Worm (Caenorhabditis elegans) whole organism, young adult: ENCODE data around the gene F11D11.6.

Experiments used
- F10E7.11 ChIP-seq: sonication (generic microtip); optimal IDR thresholded peaks from 2 replicates; lab custom pipeline; 2017; ENCODE audit warnings: mild to moderate bottlenecking, missing genetic modification characterization, moderate library complexity, missing compliant biosample characterization
- F23B12.7 ChIP-seq: sonication (generic microtip); optimal IDR thresholded peaks from 2 replicates; lab custom pipeline; 2017; ENCODE audit warnings: missing genetic modification characterization, mild to moderate bottlenecking, missing compliant biosample characterization, antibody characterized with exemption, moderate library complexity; ENCODE audit not compliant: insufficient read depth
- T26A5.8 ChIP-seq: sonication (generic microtip); optimal IDR thresholded peaks from 2 replicates; lab custom pipeline; 2016; ENCODE audit warnings: missing genetic modification characterization, missing compliant biosample characterization
- attf-5 ChIP-seq: fragments of 200-800 bp; sonication (Bioruptor generic); optimal IDR thresholded peaks from 2 replicates; lab custom pipeline; 2018; ENCODE audit warnings: mild to moderate bottlenecking, missing genetic modification characterization, missing compliant biosample characterization
- egl-44 ChIP-seq: fragments of 200-800 bp; sonication (Bioruptor generic); IDR thresholded peaks from 2 replicates; pipeline ENCODE4 v1.3.6; 2022; ENCODE audit warnings: missing genetic modification reagents, missing genetic modification characterization, missing compliant biosample characterization
- hlh-12 ChIP-seq: sonication (generic microtip); optimal IDR thresholded peaks from 2 replicates; lab custom pipeline; 2016; ENCODE audit warnings: missing genetic modification characterization, missing compliant biosample characterization
- lin-35 ChIP-seq, 3 experiments: fragments of 150-350 bp in 2 of 3; sonication (generic microtip) in 1 of 3; optimal IDR thresholded peaks; 2 replicates each; lab custom pipeline; 2014 to 2018; ENCODE audit warnings: missing biosample characterization in 3 of 3, missing genetic modification characterization in 3 of 3, missing genetic modification reagents in 3 of 3
- rcor-1 ChIP-seq: fragments of 200-800 bp; sonication (Bioruptor generic); IDR thresholded peaks from 2 replicates; pipeline ENCODE4 v1.3.6; 2022; ENCODE audit warnings: missing genetic modification reagents, missing genetic modification characterization, missing compliant biosample characterization
- snpc-4 ChIP-seq, 5 experiments: fragments of 150-350 bp in 1 of 5; sonication (generic microtip) in 4 of 5; optimal IDR thresholded peaks; 2 replicates each; lab custom pipeline; 2014 to 2018; ENCODE audit warnings: missing genetic modification characterization in 5 of 5, missing biosample characterization in 3 of 5, antibody characterized with exemption in 2 of 5, mild to moderate bottlenecking in 2 of 5, missing compliant biosample characterization in 2 of 5, missing genotype in 2 of 5, moderate library complexity in 2 of 5, missing genetic modification reagents in 1 of 5
- unc-62 ChIP-seq: fragments of 150-350 bp; optimal IDR thresholded peaks from 2 replicates; lab custom pipeline; 2014; ENCODE audit warnings: missing biosample characterization, missing genetic modification reagents, missing genetic modification characterization
- ztf-22 ChIP-seq: fragments of 200-800 bp; sonication (Bioruptor generic); optimal IDR thresholded peaks from 2 replicates; lab custom pipeline; 2018; ENCODE audit warnings: mild to moderate bottlenecking, missing genetic modification characterization, moderate library complexity, missing compliant biosample characterization
- ztf-25 ChIP-seq: fragments of 200-800 bp; sonication (Bioruptor generic); IDR thresholded peaks from 2 replicates; pipeline ENCODE4 v1.3.6; 2022; ENCODE audit warnings: missing genetic modification reagents, missing genetic modification characterization, missing compliant biosample characterization
- ztf-28 ChIP-seq: fragments of 200-800 bp; sonication (Bioruptor generic); IDR thresholded peaks from 2 replicates; pipeline ENCODE4 v1.3.6; 2022; ENCODE audit warnings: missing genetic modification reagents, missing genetic modification characterization, missing compliant biosample characterization

ce11 chrV:18734381-18734780 is 18.6 kb downstream of the F11D11.6 start, which contains the start of gene scl-20:
- TF ChIP-seq hlh-12 (tag; lab: Kevin White, UChicago) (no peak), ztf-25 (no peak), egl-44 (no peak), F23B12.7 (tag; lab: Kevin White, UChicago) (no peak), attf-5 (GFP tag; lab: Kevin White, UChicago) (no peak), unc-62 (no peak), lin-35 (GFP tag; optimal IDR thresholded peaks at IDR 0.05; lab: Kevin White, UChicago) (no peak), ztf-28 (GFP tag; lab: Robert Waterston, UW) (no peak), F10E7.11 (tag; lab: Kevin White, UChicago) (no peak), snpc-4 (GFP tag; optimal IDR thresholded peaks at IDR 0.05; lab: Kevin White, UChicago) (no peak), snpc-4 (tag; optimal IDR thresholded peaks at IDR 0.05; lab: Kevin White, UChicago) (no peak), T26A5.8 (no peak), ztf-22 (GFP tag; lab: Kevin White, UChicago) (no peak), rcor-1 (no peak)
